Fruit fly (Drosophila melanogaster): ENCODE measurements around the gene AMPdeam.

DNA sequence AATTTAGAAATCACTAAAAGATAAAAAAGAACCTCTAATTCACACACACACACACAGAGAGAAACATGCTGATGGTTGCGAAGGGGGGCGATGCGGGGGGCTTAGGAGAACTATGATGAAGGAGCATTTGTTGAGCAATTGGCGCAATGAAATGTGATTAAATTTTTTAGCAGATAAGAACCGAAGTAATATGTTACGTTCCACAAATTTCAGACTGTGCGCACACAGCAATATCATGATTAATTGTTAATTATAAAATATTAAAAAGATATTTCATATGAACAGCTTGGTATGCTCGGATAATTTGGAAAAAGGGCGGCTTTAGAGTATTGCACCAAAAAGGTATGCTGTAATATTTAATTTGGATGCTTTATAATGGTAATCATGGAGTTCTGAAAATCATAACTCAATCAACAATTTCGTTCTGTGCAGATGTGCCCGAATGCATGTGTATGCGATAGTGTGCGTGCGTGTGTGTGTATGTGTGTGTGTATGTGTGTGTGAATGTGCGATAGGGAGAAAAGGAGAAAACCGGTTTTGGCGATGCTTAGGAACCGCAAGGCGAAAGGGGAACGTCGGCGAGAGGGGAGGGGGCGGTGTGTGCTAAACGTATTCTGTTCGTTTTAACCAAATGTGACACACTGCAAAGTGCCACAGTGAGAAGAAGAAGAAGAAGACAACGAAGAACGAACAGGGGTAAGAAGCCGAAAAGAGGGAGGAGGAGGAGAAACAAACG lies 24.5 kb downstream of the AMPdeam start:
- no peak for TF ChIP-seq h (optimal IDR thresholded peaks at IDR 0.05)
- TF ChIP-seq psq (optimal IDR thresholded peaks at IDR 0.05) = no peak
- no peak for TF ChIP-seq insv (optimal IDR thresholded peaks at IDR 0.05)
- no peak for TF ChIP-seq ttk (optimal IDR thresholded peaks at IDR 0.05)
- no peak for TF ChIP-seq Sin3A (optimal IDR thresholded peaks at IDR 0.05)
